Fruit fly (Drosophila melanogaster) whole organism, wandering third instar larva: ENCODE results near the gene ago.

ENCODE experiments used
- CG32264 ChIP-seq: fragments of 200-800 bp; sonication (Bioruptor generic); optimal IDR thresholded peaks from 2 replicates; lab custom pipeline; 2016; ENCODE audit warnings: missing biosample characterization, missing genetic modification characterization
- Dfd ChIP-seq: fragments of >200 bp; optimal IDR thresholded peaks from 2 replicates; lab custom pipeline; 2017; ENCODE audit warnings: missing biosample characterization, missing genetic modification characterization
- Dif ChIP-seq: fragments of 200-275, 200-300 bp; sonication (Bioruptor generic); optimal IDR thresholded peaks from 2 replicates; lab custom pipeline; 2018; ENCODE audit warnings: missing biosample characterization, missing genetic modification characterization; ENCODE audit not compliant: partially characterized antibody
- HLH106 ChIP-seq: fragments of 200-800 bp; optimal IDR thresholded peaks from 3 replicates; lab custom pipeline; 2019; ENCODE audit warnings: missing biosample characterization, mild to moderate bottlenecking, missing genetic modification characterization, moderate library complexity
- Hnf4 ChIP-seq: fragments of 200-800 bp; sonication (Bioruptor generic); optimal IDR thresholded peaks from 2 replicates; lab custom pipeline; 2016; ENCODE audit warnings: missing biosample characterization, mild to moderate bottlenecking, missing genetic modification characterization
- Hr78 ChIP-seq: fragments of >200 bp; optimal IDR thresholded peaks from 2 replicates; lab custom pipeline; 2017; ENCODE audit warnings: missing biosample characterization, missing genetic modification characterization
- Hr83 ChIP-seq: fragments of 200-300 bp; sonication (Bioruptor generic); optimal IDR thresholded peaks from 2 replicates; lab custom pipeline; 2016; ENCODE audit warnings: missing biosample characterization, mild to moderate bottlenecking, missing genetic modification characterization, moderate library complexity; ENCODE audit not compliant: poor library complexity, severe bottlenecking
- Myc ChIP-seq: fragments of >200 bp; optimal IDR thresholded peaks from 2 replicates; lab custom pipeline; 2017
- N ChIP-seq: fragments of >200 bp; optimal IDR thresholded peaks from 2 replicates; lab custom pipeline; 2018; ENCODE audit warnings: missing biosample characterization, missing external identifiers, missing genetic modification characterization
- Rel ChIP-seq, 2 experiments: fragments of 200-800 bp; sonication (Bioruptor generic) in 1 of 2; optimal IDR thresholded peaks; 2 replicates in 1 of 2; 3 replicates in 1 of 2; lab custom pipeline; 2016 to 2019; ENCODE audit warnings: mild to moderate bottlenecking in 2 of 2, missing biosample characterization in 2 of 2, missing genetic modification characterization in 2 of 2, moderate library complexity in 1 of 2
- Sp1 ChIP-seq: fragments of 200-800 bp; sonication (Bioruptor generic); optimal IDR thresholded peaks from 3 replicates; lab custom pipeline; 2019; ENCODE audit warnings: missing biosample characterization, mild to moderate bottlenecking, missing genetic modification characterization, moderate library complexity
- Vsx2 ChIP-seq: fragments of 200-300, 225-300 bp; sonication (Bioruptor generic); optimal IDR thresholded peaks from 2 replicates; lab custom pipeline; 2018; ENCODE audit warnings: missing biosample characterization, missing genetic modification characterization; ENCODE audit not compliant: partially characterized antibody
- br ChIP-seq: fragments of 200-800 bp; sonication (Bioruptor generic); optimal IDR thresholded peaks from 2 replicates; lab custom pipeline; 2016; ENCODE audit warnings: missing biosample characterization, missing genetic modification characterization
- brk ChIP-seq: fragments of 200-800 bp; sonication (Bioruptor generic); optimal IDR thresholded peaks from 2 replicates; lab custom pipeline; 2016; ENCODE audit warnings: missing biosample characterization, mild to moderate bottlenecking, missing genetic modification characterization
- dl ChIP-seq, 2 experiments: fragments of 175-275, 200-275 bp in 1 of 2; fragments of 200-275 bp in 1 of 2; sonication (Bioruptor generic); optimal IDR thresholded peaks; lab custom pipeline; 2018; ENCODE audit warnings: mild to moderate bottlenecking in 2 of 2, missing biosample characterization in 2 of 2, missing genetic modification characterization in 2 of 2, moderate library complexity in 2 of 2; ENCODE audit not compliant: partially characterized antibody in 2 of 2, insufficient read depth in 1 of 2
- dmrt93B ChIP-seq: fragments of 200-800 bp; sonication (Bioruptor generic); optimal IDR thresholded peaks from 2 replicates; lab custom pipeline; 2018; ENCODE audit warnings: missing biosample characterization, mild to moderate bottlenecking, missing genetic modification characterization
- ey ChIP-seq: fragments of 200-800 bp; sonication (Bioruptor generic); optimal IDR thresholded peaks from 2 replicates; lab custom pipeline; 2016; ENCODE audit warnings: missing biosample characterization, missing genetic modification characterization
- fru ChIP-seq: fragments of 200-800 bp; sonication (Bioruptor generic); optimal IDR thresholded peaks from 3 replicates; lab custom pipeline; 2016; ENCODE audit warnings: missing biosample characterization, mild to moderate bottlenecking, missing genetic modification characterization
- h ChIP-seq: fragments of 200-800 bp; sonication (Bioruptor generic); optimal IDR thresholded peaks from 3 replicates; lab custom pipeline; 2016; ENCODE audit warnings: missing biosample characterization, mild to moderate bottlenecking, missing genetic modification characterization
- jim ChIP-seq: fragments of 175-275, 200-325 bp; sonication (Bioruptor generic); optimal IDR thresholded peaks from 2 replicates; lab custom pipeline; 2016; ENCODE audit warnings: missing biosample characterization, mild to moderate bottlenecking, missing genetic modification characterization
- lola ChIP-seq: fragments of >200 bp; optimal IDR thresholded peaks from 2 replicates; lab custom pipeline; 2017; ENCODE audit warnings: missing biosample characterization, missing genetic modification characterization
- pan ChIP-seq: fragments of >200 bp; optimal IDR thresholded peaks from 2 replicates; lab custom pipeline; 2017
- psq ChIP-seq: fragments of 200-800 bp; sonication (Bioruptor generic); optimal IDR thresholded peaks from 3 replicates; lab custom pipeline; 2017; ENCODE audit warnings: missing biosample characterization, mild to moderate bottlenecking, missing genetic modification characterization, moderate library complexity
- sage ChIP-seq: fragments of 200-800 bp; sonication (Bioruptor generic); optimal IDR thresholded peaks from 2 replicates; lab custom pipeline; 2016; ENCODE audit warnings: missing biosample characterization, mild to moderate bottlenecking, missing genetic modification characterization
- sv ChIP-seq: fragments of 200-800 bp; sonication (Bioruptor generic); optimal IDR thresholded peaks from 3 replicates; lab custom pipeline; 2016; ENCODE audit warnings: missing biosample characterization, missing genetic modification characterization
- tai ChIP-seq: sonication (Bioruptor generic); optimal IDR thresholded peaks from 2 replicates; lab custom pipeline; 2016; ENCODE audit warnings: missing biosample characterization, missing genetic modification characterization
- usp ChIP-seq: fragments of >200 bp; optimal IDR thresholded peaks from 2 replicates; lab custom pipeline; 2017; ENCODE audit warnings: missing biosample characterization, missing genetic modification characterization

ago gene

dm6 chr3L:4219291-4220228 is 34.5 kb downstream of the ago start:
- TF ChIP-seq sage (no peak), N (GFP tag; lab: Kevin White, UChicago) (peak; percentile 41), lola (GFP tag; lab: Kevin White, UChicago) (no peak), fru (GFP tag; lab: Kevin White, UChicago) (no peak), Myc (peak; percentile 95), Dfd (no peak), ey (GFP tag; lab: Kevin White, UChicago) (no peak), sv (GFP tag; lab: Kevin White, UChicago) (no peak), br (GFP tag; lab: Kevin White, UChicago) (no peak), h (GFP tag; lab: Kevin White, UChicago) (peak; percentile 61), Vsx2 (GFP tag; lab: Kevin White, UChicago) (peak; percentile 58), Hr83 (GFP tag; lab: Kevin White, UChicago) (no peak)

dm6 chr3L:4215079-4215478 is 39.0 kb downstream of the ago start, which contains the start of gene Cpr64Ad:
Gene Cpr64Ad (plus strand): TSS chr3L:4215379.
- TF ChIP-seq h (GFP tag; lab: Kevin White, UChicago) (no peak), sv (GFP tag; lab: Kevin White, UChicago) (no peak), brk (GFP tag; lab: Kevin White, UChicago) (no peak), Dif (GFP tag; lab: Kevin White, UChicago) (no peak), Rel (GFP tag; optimal IDR thresholded peaks at IDR 0.05; lab: Kevin White, UChicago) (no peak), Rel (tag; optimal IDR thresholded peaks at IDR 0.05; lab: Kevin White, UChicago) (no peak), lola (GFP tag; lab: Kevin White, UChicago) (no peak), HLH106 (no peak), Hnf4 (GFP tag; lab: Kevin White, UChicago) (no peak), Sp1 (GFP tag; lab: Kevin White, UChicago) (no peak), dmrt93B (GFP tag; lab: Kevin White, UChicago) (no peak), pan (no peak), sage (no peak), Dfd (no peak), psq (GFP tag; lab: Kevin White, UChicago) (no peak), N (GFP tag; lab: Kevin White, UChicago) (no peak), Hr78 (GFP tag; lab: Kevin White, UChicago) (no peak), dl (GFP tag; optimal IDR thresholded peaks at IDR 0.05; lab: Kevin White, UChicago; ENCODE audit: insufficient read depth in 1 of 2, partially characterized antibody in 2 of 2) (no peak), jim (GFP tag; lab: Kevin White, UChicago) (no peak)

- TF ChIP-seq Dfd: no peak
- TF ChIP-seq CG32264 (GFP tag; lab: Kevin White, UChicago): no peak
- no peak for TF ChIP-seq dmrt93B (GFP tag; lab: Kevin White, UChicago)
- no peak for TF ChIP-seq dl (GFP tag; optimal IDR thresholded peaks at IDR 0.05; lab: Kevin White, UChicago; ENCODE audit: insufficient read depth in 1 of 2, partially characterized antibody in 2 of 2)
- no peak for TF ChIP-seq ey (GFP tag; lab: Kevin White, UChicago)
- TF ChIP-seq br (GFP tag; lab: Kevin White, UChicago): no peak
- TF ChIP-seq Rel (GFP tag; optimal IDR thresholded peaks at IDR 0.05; lab: Kevin White, UChicago): no peak
- TF ChIP-seq Rel (tag; optimal IDR thresholded peaks at IDR 0.05; lab: Kevin White, UChicago): no peak
These were observed 41.3 kb downstream of the ago start, which contains the start of gene Cpr64Ac for dm6 chr3L:4212815-4213214. Gene Cpr64Ac (minus strand): TSS chr3L:4212915.

DNA sequence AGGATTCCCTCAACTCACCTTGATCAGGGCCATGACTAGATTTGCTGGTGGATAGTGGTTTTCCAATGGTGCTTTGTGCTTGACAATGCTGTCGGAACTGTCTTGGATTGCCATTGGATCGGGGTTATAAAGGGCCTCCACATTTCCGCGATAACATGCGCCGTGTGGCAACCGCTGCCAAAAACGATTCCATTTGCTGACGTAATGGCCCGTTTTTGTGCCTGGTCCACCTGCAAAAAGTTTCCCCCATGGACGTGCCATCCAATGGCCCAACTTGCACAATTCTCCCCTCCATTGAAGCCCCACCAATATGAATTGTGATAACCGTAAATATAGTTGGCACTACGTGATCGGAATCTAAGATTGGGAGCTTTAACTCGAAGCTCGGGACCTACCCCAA is 42.7 kb downstream of the ago start, which contains the start of gene Cpr64Ab:
TSS of gene Cpr64Ab (minus strand) at position 101 of the 400 bp plus-strand sequence.
- TF ChIP-seq HLH106 (no peak), usp (GFP tag; lab: Kevin White, UChicago) (no peak), N (GFP tag; lab: Kevin White, UChicago) (no peak), tai (GFP tag; lab: Kevin White, UChicago) (no peak), Sp1 (GFP tag; lab: Kevin White, UChicago) (no peak), psq (GFP tag; lab: Kevin White, UChicago) (no peak), lola (GFP tag; lab: Kevin White, UChicago) (no peak), sage (no peak), br (GFP tag; lab: Kevin White, UChicago) (no peak), Myc (no peak), CG32264 (GFP tag; lab: Kevin White, UChicago) (no peak)
